Fruit fly (Drosophila melanogaster): Measurements from ENCODE around the gene CG17350.

Gene CG17350

DNA sequence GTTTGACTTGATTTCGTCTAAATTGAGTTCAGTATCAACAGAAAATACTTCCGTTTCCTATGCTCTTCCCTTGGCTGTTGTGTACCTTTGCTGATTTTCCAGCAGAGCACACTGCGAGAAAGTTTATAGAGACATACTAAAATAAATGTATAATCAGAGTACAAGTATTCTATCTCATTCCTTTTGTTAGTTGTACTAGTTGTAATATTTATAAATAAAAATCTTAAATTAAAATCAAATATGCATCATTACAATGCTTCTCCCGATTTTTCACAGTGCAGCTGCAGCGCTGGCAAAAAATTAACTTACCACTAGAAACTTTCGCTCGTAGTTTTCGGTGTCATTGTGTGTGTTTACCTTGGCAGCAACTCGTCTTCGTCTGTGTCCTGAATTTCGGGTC lies 45.7 kb upstream of the CG17350 start (continued):
- TF ChIP-seq sisA (GFP tag; IDR thresholded peaks at IDR 0.05) (peak; percentile 36; the same call in 1 of the 2 replicates), mam (GFP tag; optimal IDR thresholded peaks at IDR 0.05) (no peak), grn (GFP tag; optimal IDR thresholded peaks at IDR 0.05) (no peak), nau (GFP tag; optimal IDR thresholded peaks at IDR 0.05) (peak; percentile 37), kni (GFP tag; optimal IDR thresholded peaks at IDR 0.05) (no peak), ATbp (GFP tag; optimal IDR thresholded peaks at IDR 0.05) (peak; percentile 53), CG5245 (GFP tag; optimal IDR thresholded peaks at IDR 0.05) (peak; percentile 43), otp (GFP tag; IDR thresholded peaks at IDR 0.05) (no peak), ssp (GFP tag; IDR thresholded peaks at IDR 0.05) (peak; percentile 42; the same call in 1 of the 2 replicates), CG3163 (GFP tag; optimal IDR thresholded peaks at IDR 0.05) (no peak), CG13296 (GFP tag; optimal IDR thresholded peaks at IDR 0.05) (peak; percentile 17), CG15514 (GFP tag; optimal IDR thresholded peaks at IDR 0.05) (peak; percentile 2), Asciz (GFP tag; optimal IDR thresholded peaks at IDR 0.05) (no peak), MTF-1 (GFP tag; optimal IDR thresholded peaks at IDR 0.05; ENCODE audit: borderline replicate concordance) (peak; percentile 7), CG17568 (GFP tag; optimal IDR thresholded peaks at IDR 0.05) (peak; percentile 47), Bteb2 (GFP tag; optimal IDR thresholded peaks at IDR 0.05) (peak; percentile 29), CG6654 (GFP tag; optimal IDR thresholded peaks at IDR 0.05) (no peak), CG11085 (GFP tag; IDR thresholded peaks at IDR 0.05) (no peak), Hr78 (GFP tag; optimal IDR thresholded peaks at IDR 0.05) (no peak), CG1233 (GFP tag; optimal IDR thresholded peaks at IDR 0.05) (peak; percentile 47), yki (optimal IDR thresholded peaks at IDR 0.05) (no peak), hbn (GFP tag; IDR thresholded peaks at IDR 0.05; ENCODE audit: partially characterized antibody) (no peak), ase (GFP tag; IDR thresholded peaks at IDR 0.05) (0 out of 3 replicates have a peak, but pooled peaks have one; percentile 43), H2.0 (GFP tag; IDR thresholded peaks at IDR 0.05) (0 out of 2 replicates have a peak, but pooled peaks have one; percentile 42), Atf3 (GFP tag; optimal IDR thresholded peaks at IDR 0.05) (peak; percentile 26), Rfx (GFP tag; IDR thresholded peaks at IDR 0.05) (peak; percentile 44), CG7556 (GFP tag; optimal IDR thresholded peaks at IDR 0.05) (peak; percentile 70), abd-A (tag; optimal IDR thresholded peaks at IDR 0.05) (no peak), CG6254 (GFP tag; optimal IDR thresholded peaks at IDR 0.05) (peak; percentile 44), ham (GFP tag; IDR thresholded peaks at IDR 0.05) (no peak), nmo (GFP tag; optimal IDR thresholded peaks at IDR 0.05) (peak; percentile 45), Sry-δ (GFP tag; optimal IDR thresholded peaks at IDR 0.05) (no peak), CG1602 (GFP tag; optimal IDR thresholded peaks at IDR 0.05) (peak; percentile 42), Chrac-16 (GFP tag; optimal IDR thresholded peaks at IDR 0.05) (peak; percentile 65), CG12391 (tag; optimal IDR thresholded peaks at IDR 0.05) (peak; percentile 65), CG11695 (GFP tag; IDR thresholded peaks at IDR 0.05) (0 out of 3 replicates have a peak, but pooled peaks have one; percentile 46), Lpt (GFP tag; optimal IDR thresholded peaks at IDR 0.05) (no peak), NFAT (GFP tag; IDR thresholded peaks at IDR 0.05) (no peak), sqz (GFP tag; optimal IDR thresholded peaks at IDR 0.05) (peak; percentile 12), cwo (GFP tag; optimal IDR thresholded peaks at IDR 0.05) (peak; percentile 44), MBD-R2 (GFP tag; IDR thresholded peaks at IDR 0.05) (no peak), CG4707 (GFP tag; optimal IDR thresholded peaks at IDR 0.05) (no peak), CG32767 (GFP tag; IDR thresholded peaks at IDR 0.05) (peak; percentile 35; the same call in 1 of the 2 replicates), CG8944 (GFP tag; optimal IDR thresholded peaks at IDR 0.05) (peak; percentile 34), rib (GFP tag; IDR thresholded peaks at IDR 0.05) (no peak), fu2 (GFP tag; optimal IDR thresholded peaks at IDR 0.05) (no peak), CG18599 (GFP tag; optimal IDR thresholded peaks at IDR 0.05) (peak; percentile 85), CG4730 (GFP tag; IDR thresholded peaks at IDR 0.05) (no peak), CHES-1-like (GFP tag; optimal IDR thresholded peaks at IDR 0.05) (peak; percentile 6), Blimp-1 (GFP tag; optimal IDR thresholded peaks at IDR 0.05) (peak; percentile 59), ttk (GFP tag; IDR thresholded peaks at IDR 0.05) (no peak)
